Worm (Caenorhabditis elegans): ENCODE measurements around the gene mog-3.

Gene mog-3

DNA sequence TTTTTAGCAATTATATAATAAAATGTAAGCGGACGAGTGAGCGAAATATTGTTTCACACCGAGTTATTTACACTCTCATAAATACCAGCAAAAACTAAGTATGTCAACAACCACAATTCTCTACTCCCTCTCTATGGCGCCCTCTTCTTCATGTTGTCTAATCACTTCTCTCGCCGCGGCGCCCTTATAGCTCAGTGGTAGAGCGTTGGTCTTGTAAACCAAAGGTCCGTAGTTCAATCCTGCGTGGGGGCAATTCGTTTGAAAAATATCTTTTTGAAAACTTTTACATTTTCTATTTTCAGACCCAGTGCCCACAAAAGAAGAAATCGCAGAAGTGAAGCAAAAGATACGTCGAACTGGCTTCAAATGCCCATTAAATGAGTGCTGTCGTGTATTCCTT lies 2.7 kb upstream of the mog-3 start (continued):
- TF ChIP-seq lin-38 (GFP tag; IDR thresholded peaks at IDR 0.05): peak; percentile 86
- TF ChIP-seq F10B5.3 (tag; optimal IDR thresholded peaks at IDR 0.05): peak; percentile 59
- TF ChIP-seq ceh-20 (GFP tag; IDR thresholded peaks at IDR 0.05): peak; percentile 68; the same call in 1 of the 2 replicates
- peak; percentile 81 for TF ChIP-seq lir-3 (tag; optimal IDR thresholded peaks at IDR 0.05)
- TF ChIP-seq arid-1 (GFP tag; conservative IDR thresholded peaks at IDR 0.05): peak; percentile 95
- TF ChIP-seq snpc-1.2 (GFP tag; IDR thresholded peaks at IDR 0.05): peak; percentile 91
- no peak for TF ChIP-seq lin-39 (tag; optimal IDR thresholded peaks at IDR 0.05)
- no peak for TF ChIP-seq zip-2 (tag; optimal IDR thresholded peaks at IDR 0.05)
- peak; percentile 96 for TF ChIP-seq nhr-41 (GFP tag; IDR thresholded peaks at IDR 0.05)
- peak; percentile 56 for TF ChIP-seq nhr-102 (tag; optimal IDR thresholded peaks at IDR 0.05)
- TF ChIP-seq daf-8 (GFP tag; IDR thresholded peaks at IDR 0.05): 0 out of 2 replicates have a peak, but pooled peaks have one; percentile 65
- no peak for TF ChIP-seq R02D3.7 (tag; optimal IDR thresholded peaks at IDR 0.05)
- no peak for TF ChIP-seq nhr-25 (tag; optimal IDR thresholded peaks at IDR 0.05; ENCODE audit: borderline replicate concordance, insufficient read depth)
- peak; percentile 69 for TF ChIP-seq spr-1 (tag; optimal IDR thresholded peaks at IDR 0.05)
- TF ChIP-seq lim-7 (GFP tag; IDR thresholded peaks at IDR 0.05): peak; percentile 99
- no peak for TF ChIP-seq hlh-11 (tag; optimal IDR thresholded peaks at IDR 0.05)
- TF ChIP-seq mep-1 (tag; optimal IDR thresholded peaks at IDR 0.05): peak; percentile 61
- peak; percentile 92 for TF ChIP-seq hmg-1.1 (GFP tag; IDR thresholded peaks at IDR 0.05)
- peak; percentile 5 for TF ChIP-seq fkh-10 (GFP tag; optimal IDR thresholded peaks at IDR 0.05)
- TF ChIP-seq ceh-32 (tag; optimal IDR thresholded peaks at IDR 0.05; ENCODE audit: poor library complexity): no peak
- peak; percentile 82 for TF ChIP-seq spr-3 (GFP tag; optimal IDR thresholded peaks at IDR 0.05)
- peak; percentile 0 for TF ChIP-seq nhr-77 (tag; optimal IDR thresholded peaks at IDR 0.05)
- no peak for TF ChIP-seq zfp-2 (tag; optimal IDR thresholded peaks at IDR 0.05)

DNA sequence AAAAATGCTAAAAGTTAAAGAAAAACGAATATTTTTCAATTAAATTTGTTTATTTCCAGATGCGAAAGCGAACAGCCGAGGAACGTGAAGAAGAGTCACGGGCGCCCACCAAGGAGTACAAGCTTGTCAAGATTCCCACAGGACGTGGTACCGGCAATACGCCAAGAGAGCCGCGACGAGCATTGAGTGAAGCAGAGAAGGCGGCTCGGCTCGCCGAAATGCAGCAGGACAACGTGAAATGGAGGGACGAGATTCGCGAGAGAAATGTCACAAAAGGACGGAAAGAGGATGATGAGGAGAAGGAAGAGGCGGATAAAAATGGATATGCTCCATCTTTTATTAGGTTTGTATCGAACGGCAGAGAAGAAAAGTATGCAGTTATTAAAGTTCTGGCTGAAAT lies 2.0 kb downstream of the mog-3 start:
- no peak for TF ChIP-seq hmg-1.1 (GFP tag; IDR thresholded peaks at IDR 0.05)
- no peak for TF ChIP-seq unc-62 (GFP tag; optimal IDR thresholded peaks at IDR 0.05 in 1 of 2)
- TF ChIP-seq unc-62 (tag; optimal IDR thresholded peaks at IDR 0.05): no peak
- no peak for TF ChIP-seq madf-5 (GFP tag; IDR thresholded peaks at IDR 0.05)
- no peak for TF ChIP-seq F44E2.7 (GFP tag; IDR thresholded peaks at IDR 0.05)
- TF ChIP-seq pha-4 (GFP tag; IDR thresholded peaks at IDR 0.05): 0 out of 2 replicates have a peak, but pooled peaks have one; percentile 17
- no peak for TF ChIP-seq pha-4 (tag; optimal IDR thresholded peaks at IDR 0.05)
- no peak for TF ChIP-seq tra-1 (GFP tag; IDR thresholded peaks at IDR 0.05)
- TF ChIP-seq Y5F2A.4 (GFP tag; optimal IDR thresholded peaks at IDR 0.05): no peak
- TF ChIP-seq dve-1 (tag; optimal IDR thresholded peaks at IDR 0.05; ENCODE audit: insufficient read depth): no peak
- peak; percentile 57 for TF ChIP-seq set-16 (GFP tag; IDR thresholded peaks at IDR 0.05)

ce11 chrIII:5310940-5311339 lies 2.5 kb downstream of the mog-3 start, which contains the start of gene pqe-1:
Gene pqe-1 (plus strand): TSS chrIII:5311240.
- TF ChIP-seq nhr-6 (tag; optimal IDR thresholded peaks at IDR 0.05) (no peak), arid-1 (GFP tag; conservative IDR thresholded peaks at IDR 0.05) (0 out of 2 replicates have a peak, but pooled peaks have one; percentile 12)

DNA sequence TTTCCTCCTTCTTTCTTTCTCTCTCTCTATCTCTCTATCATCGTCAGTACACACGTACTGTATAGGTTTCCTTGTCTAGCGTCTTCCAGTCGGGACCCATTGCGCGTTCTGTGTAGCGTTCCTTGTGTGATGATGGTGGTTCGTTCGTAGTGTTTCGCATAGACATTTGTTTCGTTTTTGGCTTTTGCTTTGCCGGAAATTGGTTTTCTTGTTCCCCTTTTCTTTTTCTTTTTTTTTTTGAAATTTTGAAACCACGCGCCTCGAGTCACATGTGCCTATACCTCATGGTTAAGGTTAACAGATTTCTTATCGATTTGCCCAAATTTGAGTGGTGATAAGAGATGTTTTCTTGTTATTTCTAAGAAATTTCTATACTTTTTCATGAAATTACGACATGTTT lies 10.2 kb downstream of the mog-3 start:
- TF ChIP-seq dve-1 (tag; optimal IDR thresholded peaks at IDR 0.05; ENCODE audit: insufficient read depth) (peak; percentile 42), duxl-1 (tag; optimal IDR thresholded peaks at IDR 0.05; ENCODE audit: poor library complexity) (no peak), lim-7 (GFP tag; IDR thresholded peaks at IDR 0.05) (no peak), daf-16 (GFP tag; optimal IDR thresholded peaks at IDR 0.05) (no peak), daf-16 (tag; optimal IDR thresholded peaks at IDR 0.05) (peak; percentile 43), hlh-30 (tag; optimal IDR thresholded peaks at IDR 0.05; ENCODE audit: insufficient read depth) (peak; percentile 46)
